Fruit fly (Drosophila melanogaster): ENCODE measurements around the gene FER.

The FER gene

DNA sequence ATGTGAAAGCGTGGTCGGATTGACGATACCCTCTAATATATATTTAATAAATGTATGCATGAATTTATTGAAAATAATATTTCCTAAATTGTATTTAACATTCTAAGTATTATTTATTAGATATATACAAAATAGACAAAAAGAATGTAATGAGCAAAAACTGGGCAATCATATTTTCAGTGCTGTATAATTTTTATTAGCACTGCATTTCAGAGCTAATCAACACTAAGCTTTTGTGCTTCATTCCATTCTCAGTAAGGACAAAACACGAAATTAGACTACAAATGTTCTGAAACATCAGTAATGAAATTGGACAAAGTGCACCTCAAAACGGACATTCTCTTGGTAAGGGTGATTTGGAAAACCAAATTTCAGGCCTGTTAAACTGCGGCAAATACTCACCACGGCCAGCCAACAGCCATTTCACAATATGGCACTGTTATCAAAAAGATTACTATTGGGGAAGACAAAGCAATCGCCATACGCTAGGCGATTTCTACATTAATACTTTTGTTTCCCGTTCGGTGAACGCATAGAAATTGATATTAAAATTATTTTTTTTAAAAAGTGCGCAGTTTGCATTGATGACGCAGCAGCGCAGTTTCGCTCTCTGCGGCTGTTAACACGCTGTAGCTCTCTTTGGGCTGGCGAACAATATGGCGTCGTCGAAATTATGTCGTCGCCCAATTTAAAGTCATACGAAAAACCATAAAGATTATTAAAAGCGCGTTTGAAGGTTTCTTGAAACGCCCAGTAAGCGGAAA is 53.7 kb downstream of the FER start (continued):
- TF ChIP-seq ems (GFP tag; optimal IDR thresholded peaks at IDR 0.05) (peak; percentile 75), shn (GFP tag; optimal IDR thresholded peaks at IDR 0.05) (peak; percentile 81), p53 (GFP tag; optimal IDR thresholded peaks at IDR 0.05) (peak; percentile 33), Atf3 (GFP tag; optimal IDR thresholded peaks at IDR 0.05) (peak; percentile 39), CG30403 (GFP tag; optimal IDR thresholded peaks at IDR 0.05) (peak; percentile 93), Sry-δ (GFP tag; optimal IDR thresholded peaks at IDR 0.05) (peak; percentile 10), hkb (optimal IDR thresholded peaks at IDR 0.05) (no peak), hkb (GFP tag; IDR thresholded peaks at IDR 0.05) (peak; percentile 79), CG7372 (GFP tag; IDR thresholded peaks at IDR 0.05) (peak; percentile 66), twi (tag; optimal IDR thresholded peaks at IDR 0.05) (peak; percentile 83), jing (GFP tag; optimal IDR thresholded peaks at IDR 0.05) (peak; percentile 59), CG12219 (GFP tag; optimal IDR thresholded peaks at IDR 0.05) (peak; percentile 74), z (GFP tag; IDR thresholded peaks at IDR 0.05) (no peak; the same call in 2 of the 3 replicates), ken (GFP tag; IDR thresholded peaks at IDR 0.05) (peak; percentile 52; the same call in 1 of the 3 replicates), CG17328 (GFP tag; IDR thresholded peaks at IDR 0.05) (peak; percentile 76), hth (optimal IDR thresholded peaks at IDR 0.05) (no peak)

- TF ChIP-seq fd64A (GFP tag; optimal IDR thresholded peaks at IDR 0.05) (no peak), bsh (GFP tag; optimal IDR thresholded peaks at IDR 0.05) (no peak), tap (tag; optimal IDR thresholded peaks at IDR 0.05) (no peak), slp2 (GFP tag; optimal IDR thresholded peaks at IDR 0.05) (no peak)
These were observed 54.4 kb downstream of the FER start, which contains the start of gene drn for dm6 chr3R:9340076-9340315. drn (plus strand) TSS chr3R:9340216.

DNA sequence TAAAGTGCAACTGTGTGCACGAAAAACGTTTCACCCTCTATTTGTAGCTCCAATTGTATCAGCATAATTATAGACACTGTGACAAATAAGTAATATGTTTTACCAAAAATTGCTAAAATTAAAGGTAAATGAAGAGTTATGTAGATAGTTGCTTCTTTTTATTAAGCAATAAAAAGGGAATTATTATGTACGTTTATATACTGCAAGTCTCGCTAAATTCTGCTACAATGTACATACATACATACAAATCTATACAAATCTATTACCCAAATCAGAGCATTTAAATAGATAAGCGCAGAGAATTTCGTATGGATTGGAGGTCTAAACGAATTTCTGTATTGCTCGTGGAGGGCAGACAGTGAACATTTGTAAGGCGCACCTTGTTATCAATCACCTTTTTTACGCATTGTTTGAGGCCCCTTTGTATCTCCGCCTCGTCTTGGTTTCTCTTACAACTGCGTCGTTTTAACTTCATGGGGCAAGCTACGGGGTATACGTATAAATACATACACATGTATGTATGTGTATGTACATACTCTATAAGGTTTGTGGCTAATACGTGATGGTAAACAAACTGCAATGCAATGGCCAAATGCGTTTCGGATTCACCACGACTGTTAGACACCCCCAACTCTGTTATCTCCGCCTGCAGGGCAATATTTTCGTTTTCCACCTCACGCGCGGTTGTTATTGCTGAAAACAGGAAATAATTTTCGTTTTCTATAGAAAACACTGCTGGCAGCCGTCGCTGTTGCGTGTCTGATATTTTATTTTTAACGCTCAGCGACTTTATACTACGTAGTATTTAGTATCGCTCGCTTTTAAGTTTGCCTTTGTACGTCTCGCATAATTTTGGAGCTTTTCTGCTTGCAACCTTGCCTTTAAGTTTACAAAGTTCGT is 54.9 kb downstream of the FER start:
- TF ChIP-seq Myb (GFP tag; optimal IDR thresholded peaks at IDR 0.05) (peak; percentile 10), Hmx (GFP tag; optimal IDR thresholded peaks at IDR 0.05) (peak; percentile 2), ara (GFP tag; IDR thresholded peaks at IDR 0.05) (peak; percentile 11; the same call in 1 of the 2 replicates), CG10147 (GFP tag; optimal IDR thresholded peaks at IDR 0.05) (peak; percentile 9), tin (GFP tag; optimal IDR thresholded peaks at IDR 0.05) (peak; percentile 55), Asciz (GFP tag; optimal IDR thresholded peaks at IDR 0.05) (peak; percentile 77), CG17385 (GFP tag; optimal IDR thresholded peaks at IDR 0.05) (peak; percentile 61), Hr51 (GFP tag; optimal IDR thresholded peaks at IDR 0.05) (peak in 1 of 2 experiments; percentile 70), Hr3 (GFP tag; optimal IDR thresholded peaks at IDR 0.05) (peak; percentile 59), maf-S (GFP tag; optimal IDR thresholded peaks at IDR 0.05) (no peak), lola (GFP tag; optimal IDR thresholded peaks at IDR 0.05) (peak in 1 of 3 experiments; percentile 80), CG33557 (GFP tag; optimal IDR thresholded peaks at IDR 0.05) (peak; percentile 40), CkIIα-i1 (GFP tag; IDR thresholded peaks at IDR 0.05) (no peak), Med (GFP tag) (peak; percentile 83), nom (GFP tag; optimal IDR thresholded peaks at IDR 0.05) (no peak), CG2712 (tag; optimal IDR thresholded peaks at IDR 0.05) (peak; percentile 86), CoRest (tag; optimal IDR thresholded peaks at IDR 0.05) (peak; percentile 75), zen (tag; optimal IDR thresholded peaks at IDR 0.05) (peak; percentile 59), jing (GFP tag; optimal IDR thresholded peaks at IDR 0.05) (peak; percentile 33), Chrac-16 (GFP tag; optimal IDR thresholded peaks at IDR 0.05) (peak; percentile 46), ttk (GFP tag; IDR thresholded peaks at IDR 0.05) (peak; percentile 37; the same call in 1 of the 2 replicates), MTF-1 (GFP tag; optimal IDR thresholded peaks at IDR 0.05; ENCODE audit: borderline replicate concordance) (no peak), CG2875 (GFP tag; optimal IDR thresholded peaks at IDR 0.05) (peak; percentile 42), ATbp (GFP tag; optimal IDR thresholded peaks at IDR 0.05) (peak; percentile 74), sens-2 (GFP tag; IDR thresholded peaks at IDR 0.05) (no peak), CG8924 (tag; optimal IDR thresholded peaks at IDR 0.05) (peak; percentile 77), CG4282 (GFP tag; optimal IDR thresholded peaks at IDR 0.05) (peak; percentile 38)

All from whole organism, embryonic.